Worm (Caenorhabditis elegans): ENCODE measurements around the gene C04G6.2.

Gene C04G6.2

ce11 chrII:5061794-5062368 lies 31.1 kb upstream of the C04G6.2 start, which contains the start of gene smc-5 (continued):
- TF ChIP-seq F52B5.7 (tag; optimal IDR thresholded peaks at IDR 0.05) (no peak), B0019.2 (GFP tag; conservative IDR thresholded peaks at IDR 0.05) (no peak), egrh-3 (GFP tag; IDR thresholded peaks at IDR 0.05) (no peak; the same call in 1 of the 2 replicates), ekl-4 (GFP tag; IDR thresholded peaks at IDR 0.05) (0 out of 2 replicates have a peak, but pooled peaks have one; percentile 25), ztf-22 (GFP tag; optimal IDR thresholded peaks at IDR 0.05) (no peak), zfh-2 (GFP tag; conservative IDR thresholded peaks at IDR 0.05) (no peak), lir-1 (GFP tag; conservative IDR thresholded peaks at IDR 0.05) (no peak), lag-1 (GFP tag; IDR thresholded peaks at IDR 0.05) (no peak), rec-8 (tag; optimal IDR thresholded peaks at IDR 0.05) (no peak), hlh-12 (tag; optimal IDR thresholded peaks at IDR 0.05) (no peak), B0261.1 (tag; optimal IDR thresholded peaks at IDR 0.05) (peak; percentile 15), lin-40 (tag; optimal IDR thresholded peaks at IDR 0.05) (no peak), F55B11.4 (tag; optimal IDR thresholded peaks at IDR 0.05; ENCODE audit: borderline replicate concordance, insufficient read depth) (no peak), chd-7 (tag; optimal IDR thresholded peaks at IDR 0.05) (no peak), B0035.1 (tag; optimal IDR thresholded peaks at IDR 0.05) (no peak), hsf-1 (GFP tag; IDR thresholded peaks at IDR 0.05) (no peak), athp-1 (tag; optimal IDR thresholded peaks at IDR 0.05) (no peak), mcd-1 (GFP tag; IDR thresholded peaks at IDR 0.05) (peak; percentile 91), ZK185.1 (tag; optimal IDR thresholded peaks at IDR 0.05; ENCODE audit: poor library complexity, severe bottlenecking) (peak; percentile 20), attf-5 (GFP tag; optimal IDR thresholded peaks at IDR 0.05) (peak; percentile 79), F33H1.4 (GFP tag; IDR thresholded peaks at IDR 0.05) (peak; percentile 68), nhr-120 (GFP tag; IDR thresholded peaks at IDR 0.05) (no peak), unc-62 (GFP tag; optimal IDR thresholded peaks at IDR 0.05) (no peak), bed-2 (GFP tag; IDR thresholded peaks at IDR 0.05) (no peak), lin-35 (GFP tag; optimal IDR thresholded peaks at IDR 0.05) (peak in 2 of 3 experiments; percentile 24 to 66), nfya-1 (tag; optimal IDR thresholded peaks at IDR 0.05; ENCODE audit: borderline replicate concordance, insufficient read depth) (no peak), atf-7 (tag; optimal IDR thresholded peaks at IDR 0.05) (no peak), Y53F4B.3 (GFP tag; IDR thresholded peaks at IDR 0.05) (no peak), nhr-80 (tag; optimal IDR thresholded peaks at IDR 0.05) (peak; percentile 28), snpc-1.1 (tag; optimal IDR thresholded peaks at IDR 0.05; ENCODE audit: insufficient read depth) (peak; percentile 24), ztf-18 (tag; optimal IDR thresholded peaks at IDR 0.05) (peak; percentile 16), ama-1 (optimal IDR thresholded peaks at IDR 0.05) (no peak), ama-1 (GFP tag; optimal IDR thresholded peaks at IDR 0.05) (no peak), D2030.7 (GFP tag; IDR thresholded peaks at IDR 0.05) (peak; percentile 80; the same call in 1 of the 2 replicates), madf-8 (GFP tag; conservative IDR thresholded peaks at IDR 0.05) (peak; percentile 80), rpc-1 (optimal IDR thresholded peaks at IDR 0.05) (no peak), rpc-1 (tag; optimal IDR thresholded peaks at IDR 0.05) (no peak), lsl-1 (GFP tag; optimal IDR thresholded peaks at IDR 0.05) (peak; percentile 70), F37B4.10 (GFP tag; IDR thresholded peaks at IDR 0.05) (no peak), F23B12.7 (tag; optimal IDR thresholded peaks at IDR 0.05; ENCODE audit: insufficient read depth) (peak; percentile 88), dpl-1 (GFP tag; optimal IDR thresholded peaks at IDR 0.05) (peak; percentile 84), ztf-28 (GFP tag; IDR thresholded peaks at IDR 0.05) (no peak), ztf-26 (tag; optimal IDR thresholded peaks at IDR 0.05) (no peak), cebp-2 (GFP tag; IDR thresholded peaks at IDR 0.05) (no peak), ccch-3 (GFP tag; optimal IDR thresholded peaks at IDR 0.05) (no peak), F22D6.2 (tag; optimal IDR thresholded peaks at IDR 0.05) (no peak), ceh-27 (GFP tag; optimal IDR thresholded peaks at IDR 0.05) (peak; percentile 54), snpc-4 (GFP tag; optimal IDR thresholded peaks at IDR 0.05) (peak; percentile 18), snpc-4 (tag; optimal IDR thresholded peaks at IDR 0.05) (peak in 3 of 4 experiments; percentile 66 to 84 (median 68))

All from whole organism, young adult.